Worm (Caenorhabditis elegans): ENCODE data around the gene gei-13.

The gei-13 gene

ce11 chrIII:9619079-9619761 is 17.7 kb downstream of the gei-13 start, which contains the start of gene hlh-11 (continued):
- TF ChIP-seq ceh-14 (tag; optimal IDR thresholded peaks at IDR 0.05) (peak; percentile 26), tbx-7 (tag; optimal IDR thresholded peaks at IDR 0.05) (no peak), eyg-1 (tag; optimal IDR thresholded peaks at IDR 0.05) (no peak), pag-3 (tag; optimal IDR thresholded peaks at IDR 0.05; ENCODE audit: borderline replicate concordance) (no peak), sox-4 (tag; optimal IDR thresholded peaks at IDR 0.05) (peak; percentile 30), zip-5 (tag; optimal IDR thresholded peaks at IDR 0.05) (no peak), pqm-1 (tag; optimal IDR thresholded peaks at IDR 0.05) (no peak), Y22D7AL.16 (tag; optimal IDR thresholded peaks at IDR 0.05) (no peak), F13H6.1 (tag; optimal IDR thresholded peaks at IDR 0.05) (peak; percentile 71), nhr-232 (tag; optimal IDR thresholded peaks at IDR 0.05) (no peak), elt-4 (tag; optimal IDR thresholded peaks at IDR 0.05) (no peak), syd-9 (tag; optimal IDR thresholded peaks at IDR 0.05) (peak; percentile 3), nhr-11 (tag; optimal IDR thresholded peaks at IDR 0.05) (no peak), K09A11.1 (tag; optimal IDR thresholded peaks at IDR 0.05; ENCODE audit: insufficient read depth) (peak; percentile 17), ztf-16 (tag; optimal IDR thresholded peaks at IDR 0.05) (no peak), che-1 (tag; optimal IDR thresholded peaks at IDR 0.05) (no peak), ceh-6 (GFP tag; optimal IDR thresholded peaks at IDR 0.05) (peak; percentile 23), ceh-30 (tag; optimal IDR thresholded peaks at IDR 0.05) (no peak), elt-2 (tag; optimal IDR thresholded peaks at IDR 0.05) (no peak), ets-4 (tag; optimal IDR thresholded peaks at IDR 0.05) (peak; percentile 41), C38D4.7 (GFP tag; optimal IDR thresholded peaks at IDR 0.05) (no peak), unc-42 (tag; optimal IDR thresholded peaks at IDR 0.05) (peak; percentile 59), dmd-4 (tag; optimal IDR thresholded peaks at IDR 0.05; ENCODE audit: borderline replicate concordance) (no peak), lim-6 (tag; optimal IDR thresholded peaks at IDR 0.05) (no peak), rnt-1 (tag; optimal IDR thresholded peaks at IDR 0.05) (peak; percentile 57), ceh-31 (tag; optimal IDR thresholded peaks at IDR 0.05) (peak; percentile 62), hlh-13 (GFP tag; optimal IDR thresholded peaks at IDR 0.05) (no peak), K02D7.2 (tag; optimal IDR thresholded peaks at IDR 0.05) (no peak), mec-3 (tag; optimal IDR thresholded peaks at IDR 0.05; ENCODE audit: borderline replicate concordance) (no peak), pat-9 (tag; optimal IDR thresholded peaks at IDR 0.05) (peak; percentile 35), nfya-1 (tag; optimal IDR thresholded peaks at IDR 0.05) (peak; percentile 77), odd-2 (tag; optimal IDR thresholded peaks at IDR 0.05) (no peak), hlh-8 (tag; optimal IDR thresholded peaks at IDR 0.05) (peak; percentile 59), madf-2 (tag; optimal IDR thresholded peaks at IDR 0.05) (no peak), ceh-2 (tag; optimal IDR thresholded peaks at IDR 0.05) (no peak), ceh-9 (tag; optimal IDR thresholded peaks at IDR 0.05) (no peak), ceh-19 (GFP tag; optimal IDR thresholded peaks at IDR 0.05) (no peak)

DNA sequence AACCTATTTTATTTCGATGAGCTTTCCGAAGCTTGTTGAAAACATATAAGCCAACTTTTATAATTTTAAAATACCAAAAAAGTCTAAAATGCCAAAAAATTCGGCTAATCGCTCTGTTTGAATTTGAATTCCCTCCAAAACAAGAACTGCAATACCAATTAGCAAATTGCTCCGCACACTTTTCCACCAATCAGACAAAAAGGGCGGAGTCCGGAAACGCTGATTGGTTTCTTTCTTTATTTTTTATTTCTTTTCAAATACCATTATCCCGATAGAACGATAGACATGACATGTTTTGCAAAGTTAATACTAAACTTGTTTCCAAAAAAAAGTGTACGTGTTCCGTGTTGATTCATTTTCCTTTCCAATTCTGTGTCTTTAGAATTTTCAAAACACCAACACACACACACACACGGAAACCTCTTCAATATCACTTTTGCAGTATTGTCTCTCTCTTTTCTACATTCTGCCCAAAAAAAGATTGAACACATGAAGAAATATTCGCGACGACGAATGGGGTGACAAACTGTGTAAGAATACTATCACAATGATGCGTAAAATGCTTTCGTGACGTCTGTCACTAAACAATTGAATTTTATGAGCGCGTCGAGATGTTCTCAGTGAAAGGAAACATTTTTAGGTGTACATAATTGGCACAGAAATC is 19.2 kb downstream of the gei-13 start:
- peak; percentile 52 for TF ChIP-seq nfya-1 (tag; optimal IDR thresholded peaks at IDR 0.05)
- no peak for TF ChIP-seq ahr-1 (tag; optimal IDR thresholded peaks at IDR 0.05)
- no peak for TF ChIP-seq ama-1 (optimal IDR thresholded peaks at IDR 0.05)

DNA sequence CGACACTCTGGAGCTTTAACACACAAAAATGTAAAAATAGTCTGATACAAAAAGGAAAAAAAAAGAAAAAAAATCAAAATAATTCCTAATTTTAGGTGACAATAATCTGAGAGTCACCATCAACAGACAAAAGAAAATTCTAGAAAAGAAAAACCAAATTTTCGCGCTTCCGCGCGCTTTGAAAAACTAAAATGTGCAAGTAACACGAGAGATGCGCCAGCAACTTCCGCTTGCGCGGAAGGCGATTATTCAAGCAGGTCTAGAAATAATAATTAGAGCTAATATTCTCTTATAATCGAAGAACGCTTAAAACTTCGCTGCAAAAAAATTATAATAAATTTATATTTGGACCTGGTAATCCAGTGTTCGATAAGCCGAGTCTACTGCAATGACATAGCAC is 20.0 kb downstream of the gei-13 start:
- TF ChIP-seq fkh-6 (tag; optimal IDR thresholded peaks at IDR 0.05) (no peak), tbx-2 (tag; optimal IDR thresholded peaks at IDR 0.05) (no peak), ceh-22 (tag; optimal IDR thresholded peaks at IDR 0.05) (no peak), dmd-4 (tag; optimal IDR thresholded peaks at IDR 0.05; ENCODE audit: borderline replicate concordance) (no peak), ceh-48 (tag; optimal IDR thresholded peaks at IDR 0.05) (no peak), dve-1 (tag; optimal IDR thresholded peaks at IDR 0.05) (no peak), unc-86 (tag; optimal IDR thresholded peaks at IDR 0.05) (no peak), nhr-11 (tag; optimal IDR thresholded peaks at IDR 0.05) (no peak), pros-1 (tag; optimal IDR thresholded peaks at IDR 0.05) (no peak), sox-4 (tag; optimal IDR thresholded peaks at IDR 0.05) (no peak)
